Worm (Caenorhabditis elegans) whole organism, L2 larva: ENCODE results near the gene str-173.

ENCODE experiments used
- C34F6.9 ChIP-seq: fragments of 150-350 bp; optimal IDR thresholded peaks from 2 replicates; lab custom pipeline; 2014; ENCODE audit warnings: missing biosample characterization, missing genetic modification characterization
- R02D3.7 ChIP-seq: fragments of 150-350 bp; optimal IDR thresholded peaks from 2 replicates; lab custom pipeline; 2014; ENCODE audit warnings: missing biosample characterization, missing genetic modification characterization
- Y55F3AM.14 ChIP-seq: fragments of 200-800 bp; sonication (Bioruptor generic); optimal IDR thresholded peaks from 2 replicates; lab custom pipeline; 2018; ENCODE audit warnings: mild to moderate bottlenecking, missing genetic modification characterization, missing compliant biosample characterization
- alr-1 ChIP-seq: fragments of 150-350 bp; optimal IDR thresholded peaks from 2 replicates; lab custom pipeline; 2014; ENCODE audit warnings: missing biosample characterization, missing genetic modification characterization
- aly-2 ChIP-seq: fragments of 150-350 bp; optimal IDR thresholded peaks from 2 replicates; lab custom pipeline; 2014; ENCODE audit warnings: missing biosample characterization, missing genetic modification characterization
- blmp-1 ChIP-seq: sonication (generic microtip); optimal IDR thresholded peaks from 2 replicates; lab custom pipeline; 2017; ENCODE audit warnings: missing genetic modification characterization, mild to moderate bottlenecking, missing compliant biosample characterization, antibody characterized with exemption, moderate library complexity; ENCODE audit not compliant: insufficient read depth
- crh-2 ChIP-seq: sonication (generic microtip); optimal IDR thresholded peaks from 2 replicates; lab custom pipeline; 2017; ENCODE audit warnings: missing biosample characterization, missing genetic modification characterization
- dmd-4 ChIP-seq: sonication (generic microtip); optimal IDR thresholded peaks from 2 replicates; lab custom pipeline; 2017; ENCODE audit warnings: missing biosample characterization, missing genetic modification characterization
- egl-27 ChIP-seq: sonication (generic microtip); optimal IDR thresholded peaks from 3 replicates; lab custom pipeline; 2017; ENCODE audit warnings: missing biosample characterization, missing genetic modification reagents, missing genetic modification characterization
- elt-3 ChIP-seq: sonication (generic microtip); optimal IDR thresholded peaks from 2 replicates; lab custom pipeline; 2017; ENCODE audit warnings: missing biosample characterization, missing genetic modification characterization
- fos-1 ChIP-seq: fragments of 150-350 bp; optimal IDR thresholded peaks from 2 replicates; lab custom pipeline; 2014; ENCODE audit warnings: missing biosample characterization, missing genetic modification characterization
- lin-11 ChIP-seq: fragments of 150-350 bp; sonication (generic microtip); optimal IDR thresholded peaks from 2 replicates; lab custom pipeline; 2014; ENCODE audit warnings: missing biosample characterization, missing genetic modification characterization, inconsistent platforms, mixed read lengths
- lin-13 ChIP-seq: fragments of 150-350 bp; optimal IDR thresholded peaks from 2 replicates; lab custom pipeline; 2014; ENCODE audit warnings: missing biosample characterization, missing genetic modification reagents, missing genetic modification characterization
- lin-39 ChIP-seq: fragments of 150-350 bp; optimal IDR thresholded peaks from 2 replicates; lab custom pipeline; 2014; ENCODE audit warnings: missing biosample characterization, missing genetic modification reagents, missing genetic modification characterization
- lsy-2 ChIP-seq, 2 experiments: fragments of 150-350 bp in 1 of 2; sonication (generic microtip) in 1 of 2; optimal IDR thresholded peaks; 2 replicates each; lab custom pipeline; 2014 to 2017; ENCODE audit warnings: missing biosample characterization in 2 of 2, missing genetic modification characterization in 2 of 2
- mab-5 ChIP-seq: fragments of 150-350 bp; optimal IDR thresholded peaks from 2 replicates; lab custom pipeline; 2014; ENCODE audit warnings: missing biosample characterization, missing genetic modification characterization
- mdl-1 ChIP-seq, 2 experiments: fragments of 150-350 bp in 1 of 2; sonication (generic microtip) in 1 of 2; optimal IDR thresholded peaks; 2 replicates each; lab custom pipeline; 2017; ENCODE audit warnings: missing biosample characterization in 2 of 2, missing genetic modification characterization in 2 of 2
- nhr-11 ChIP-seq: fragments of 150-350 bp; optimal IDR thresholded peaks from 2 replicates; lab custom pipeline; 2014; ENCODE audit warnings: missing biosample characterization, missing genetic modification characterization
- nhr-12 ChIP-seq: fragments of 150-350 bp; optimal IDR thresholded peaks from 2 replicates; lab custom pipeline; 2014; ENCODE audit warnings: missing biosample characterization, missing genetic modification characterization
- nhr-129 ChIP-seq: fragments of 150-350 bp; optimal IDR thresholded peaks from 2 replicates; lab custom pipeline; 2014; ENCODE audit warnings: missing biosample characterization, missing genetic modification characterization
- nhr-21 ChIP-seq: fragments of 150-350 bp; optimal IDR thresholded peaks from 2 replicates; lab custom pipeline; 2014; ENCODE audit warnings: missing biosample characterization, missing genetic modification characterization
- nhr-23 ChIP-seq: fragments of 150-350 bp; optimal IDR thresholded peaks from 2 replicates; lab custom pipeline; 2014; ENCODE audit warnings: missing biosample characterization, missing genetic modification reagents, missing genetic modification characterization
- nhr-6 ChIP-seq: fragments of 150-350 bp; optimal IDR thresholded peaks from 2 replicates; lab custom pipeline; 2014; ENCODE audit warnings: missing biosample characterization, missing genetic modification characterization
- nhr-77 ChIP-seq: fragments of 150-350 bp; optimal IDR thresholded peaks from 2 replicates; lab custom pipeline; 2014; ENCODE audit warnings: missing biosample characterization, missing genetic modification characterization
- sem-4 ChIP-seq: fragments of 150-350 bp; optimal IDR thresholded peaks from 2 replicates; lab custom pipeline; 2014; ENCODE audit warnings: missing biosample characterization, missing genetic modification reagents, missing genetic modification characterization
- skn-1 ChIP-seq: sonication (generic microtip); optimal IDR thresholded peaks from 2 replicates; lab custom pipeline; 2017; ENCODE audit warnings: missing biosample characterization, missing genetic modification characterization
- sma-3 ChIP-seq: sonication (generic microtip); optimal IDR thresholded peaks from 2 replicates; lab custom pipeline; 2016; ENCODE audit warnings: missing genetic modification reagents, missing genetic modification characterization, missing compliant biosample characterization
- sma-9 ChIP-seq, 2 experiments: fragments of 150-350 bp in 1 of 2; sonication (generic microtip) in 1 of 2; optimal IDR thresholded peaks; 2 replicates each; lab custom pipeline; 2014 to 2016; ENCODE audit warnings: missing genetic modification characterization in 2 of 2, mild to moderate bottlenecking in 1 of 2, missing biosample characterization in 1 of 2, missing compliant biosample characterization in 1 of 2, missing genetic modification reagents in 1 of 2, moderate library complexity in 1 of 2
- snpc-4 ChIP-seq: fragments of 150-350 bp; optimal IDR thresholded peaks from 2 replicates; lab custom pipeline; 2014; ENCODE audit warnings: missing biosample characterization, missing genetic modification characterization
- unc-39 ChIP-seq: fragments of 150-350 bp; optimal IDR thresholded peaks from 2 replicates; lab custom pipeline; 2014; ENCODE audit warnings: missing biosample characterization, missing genetic modification characterization
- unc-55 ChIP-seq: fragments of 150-350 bp; sonication (generic microtip); optimal IDR thresholded peaks from 3 replicates; lab custom pipeline; 2014; ENCODE audit warnings: missing biosample characterization, missing genetic modification reagents, missing genetic modification characterization
- zag-1 ChIP-seq: fragments of 150-350 bp; optimal IDR thresholded peaks from 2 replicates; lab custom pipeline; 2014; ENCODE audit warnings: missing biosample characterization, missing genetic modification characterization
- ztf-1 ChIP-seq: fragments of 200-800 bp; sonication (Bioruptor generic); conservative IDR thresholded peaks from 2 replicates; pipeline ENCODE4 v1.3.6; 2022; ENCODE audit warnings: missing genetic modification characterization, missing compliant biosample characterization
- ztf-4 ChIP-seq: fragments of 150-350 bp; optimal IDR thresholded peaks from 2 replicates; lab custom pipeline; 2014; ENCODE audit warnings: missing biosample characterization, missing genetic modification characterization

Gene str-173

ce11 chrIV:4829641-4830040 is 31.9 kb upstream of the str-173 start:
- TF ChIP-seq nhr-129 (tag; lab: Kevin White, UChicago), result no peak
- TF ChIP-seq alr-1 (tag; lab: Kevin White, UChicago), result no peak
- no peak for TF ChIP-seq sma-9 (GFP tag; optimal IDR thresholded peaks at IDR 0.05; lab: Kevin White, UChicago)
- no peak for TF ChIP-seq sma-9 (tag; optimal IDR thresholded peaks at IDR 0.05; lab: Kevin White, UChicago)
- TF ChIP-seq skn-1 (tag; lab: Kevin White, UChicago), result no peak
- TF ChIP-seq nhr-12 (tag; lab: Kevin White, UChicago), result no peak
- no peak for TF ChIP-seq lin-11 (tag; lab: Kevin White, UChicago)
- no peak for TF ChIP-seq mab-5 (tag; lab: Kevin White, UChicago)
- TF ChIP-seq mdl-1 (tag; optimal IDR thresholded peaks at IDR 0.05; lab: Kevin White, UChicago), result no peak
- no peak for TF ChIP-seq nhr-21 (tag; lab: Kevin White, UChicago)

- TF ChIP-seq R02D3.7 (tag; lab: Kevin White, UChicago), result no peak
- peak; percentile 86 for TF ChIP-seq fos-1 (tag; lab: Kevin White, UChicago)
- TF ChIP-seq lin-39, result no peak
- TF ChIP-seq, all 48 proteins: peak for 1
These were observed 19.5 kb upstream of the str-173 start for ce11 chrIV:4842030-4842429.

DNA sequence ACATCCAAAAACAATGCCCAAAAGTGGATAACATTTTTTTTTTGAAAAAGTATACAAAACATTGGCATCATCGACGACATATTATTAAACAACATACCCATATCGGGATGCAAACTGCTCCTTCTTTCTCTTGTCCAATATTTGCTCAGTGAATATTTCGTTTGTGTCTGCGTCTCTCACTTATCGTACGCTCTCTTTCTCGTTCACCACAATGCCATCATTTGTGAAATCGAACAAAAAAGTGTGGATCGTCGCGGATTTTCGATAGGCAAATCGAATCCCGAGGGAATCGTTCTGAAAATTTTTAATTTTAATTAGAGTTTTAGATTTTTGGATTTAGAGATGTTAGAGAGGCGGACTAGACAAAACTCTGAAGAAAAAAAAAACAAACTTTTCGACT is 14.8 kb upstream of the str-173 start, which contains the start of gene tat-2:
Gene tat-2 (minus strand): TSS at position 101 of the 400 bp plus-strand sequence.
- no peak for TF ChIP-seq nhr-6 (tag; lab: Kevin White, UChicago)
- no peak for TF ChIP-seq Y55F3AM.14 (GFP tag; lab: Kevin White, UChicago)
- TF ChIP-seq R02D3.7 (tag; lab: Kevin White, UChicago), result no peak
- no peak for TF ChIP-seq lsy-2 (tag; optimal IDR thresholded peaks at IDR 0.05; lab: Kevin White, UChicago)
- TF ChIP-seq elt-3, result no peak
- TF ChIP-seq blmp-1, result no peak
- TF ChIP-seq lin-11 (tag; lab: Kevin White, UChicago), result no peak
- no peak for TF ChIP-seq alr-1 (tag; lab: Kevin White, UChicago)
- TF ChIP-seq sma-9 (GFP tag; optimal IDR thresholded peaks at IDR 0.05; lab: Kevin White, UChicago), result no peak
- TF ChIP-seq sma-9 (tag; optimal IDR thresholded peaks at IDR 0.05; lab: Kevin White, UChicago), result no peak
- TF ChIP-seq nhr-77, result no peak
- no peak for TF ChIP-seq ztf-1
- TF ChIP-seq nhr-12 (tag; lab: Kevin White, UChicago), result no peak
- no peak for TF ChIP-seq aly-2 (tag; lab: Kevin White, UChicago)
- no peak for TF ChIP-seq lin-13
- TF ChIP-seq unc-55, result no peak
- TF ChIP-seq fos-1 (tag; lab: Kevin White, UChicago), result no peak
- no peak for TF ChIP-seq nhr-11 (tag; lab: Kevin White, UChicago)
- TF ChIP-seq dmd-4 (tag; lab: Kevin White, UChicago), result no peak
- TF ChIP-seq ztf-4, result no peak
- no peak for TF ChIP-seq nhr-23 (tag; lab: Kevin White, UChicago)

DNA sequence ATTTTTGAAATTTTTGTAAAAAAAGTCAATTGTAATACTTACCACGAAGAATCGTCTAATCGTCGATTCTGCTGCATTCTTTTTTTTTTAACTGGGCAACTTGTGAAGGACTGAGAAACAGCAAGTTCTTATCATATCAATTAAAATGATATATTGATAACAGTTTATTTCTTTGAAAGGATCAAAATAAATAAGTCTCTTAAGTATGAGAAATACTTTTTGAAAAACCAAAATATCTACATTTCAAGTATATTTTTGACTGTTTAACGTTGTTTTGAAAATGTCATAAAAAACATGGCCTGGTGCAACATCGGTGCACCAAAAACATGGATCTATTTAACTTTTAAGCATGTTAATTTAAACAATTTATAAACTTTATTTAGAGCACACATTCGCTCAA is 5.4 kb upstream of the str-173 start, which contains the start of gene Y17G9A.2:
Gene Y17G9A.2 (minus strand): TSS at position 101 of the 400 bp plus-strand sequence.
- no peak for TF ChIP-seq unc-55
- TF ChIP-seq elt-3, result no peak
- TF ChIP-seq ztf-4, result no peak
- TF ChIP-seq dmd-4 (tag; lab: Kevin White, UChicago), result no peak
- TF ChIP-seq nhr-21 (tag; lab: Kevin White, UChicago), result no peak
- TF ChIP-seq sem-4 (tag; lab: Kevin White, UChicago), result no peak
- TF ChIP-seq, all 48 proteins: peak for 0

ce11 chrIV:4858573-4858972 is 3.0 kb upstream of the str-173 start, which contains the start of gene Y17G9A.3:
Gene Y17G9A.3, minus strand, starts transcription at chrIV:4858673.
- TF ChIP-seq crh-2 (tag; lab: Kevin White, UChicago) (no peak), elt-3 (no peak), nhr-21 (tag; lab: Kevin White, UChicago) (no peak), unc-39 (tag; lab: Kevin White, UChicago) (no peak), mdl-1 (tag; optimal IDR thresholded peaks at IDR 0.05; lab: Kevin White, UChicago) (no peak), C34F6.9 (tag; lab: Kevin White, UChicago) (no peak), snpc-4 (no peak), egl-27 (no peak), ztf-1 (no peak), sma-3 (GFP tag; lab: Kevin White, UChicago) (no peak), nhr-6 (tag; lab: Kevin White, UChicago) (no peak), aly-2 (tag; lab: Kevin White, UChicago) (no peak), zag-1 (tag; lab: Kevin White, UChicago) (no peak), lin-13 (no peak)
